Worm (Caenorhabditis elegans): ENCODE results near the gene dsh-2.

Gene dsh-2

DNA sequence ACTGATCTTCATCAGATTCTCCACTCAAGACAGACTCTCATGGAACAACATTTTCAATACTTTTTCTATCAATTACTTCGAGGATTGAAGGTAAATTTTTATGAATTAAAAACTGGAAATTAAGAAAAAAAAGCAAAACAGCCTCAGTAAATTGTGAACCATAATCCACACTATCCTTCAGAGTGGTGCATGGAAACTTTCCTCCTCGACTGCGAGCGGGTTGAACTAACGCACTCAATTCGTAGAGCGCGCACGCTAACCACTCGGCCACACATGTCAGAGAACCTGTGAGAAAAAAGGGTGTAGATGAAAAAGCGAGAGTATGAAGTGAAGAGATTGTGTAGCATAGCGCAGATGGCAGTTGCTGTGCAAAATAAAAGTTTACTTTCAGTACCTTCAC, 24.0 kb upstream of the dsh-2 start (continued):
- TF ChIP-seq B0261.1 (tag; optimal IDR thresholded peaks at IDR 0.05) (peak; percentile 97), die-1 (tag; optimal IDR thresholded peaks at IDR 0.05) (peak; percentile 95), repo-1 (tag; optimal IDR thresholded peaks at IDR 0.05) (peak; percentile 79), lin-35 (GFP tag; optimal IDR thresholded peaks at IDR 0.05) (no peak), rpc-1 (optimal IDR thresholded peaks at IDR 0.05) (peak; percentile 99), rpc-1 (tag; optimal IDR thresholded peaks at IDR 0.05) (peak; percentile 100), snpc-3.4 (tag; optimal IDR thresholded peaks at IDR 0.05) (peak; percentile 90), ceh-27 (GFP tag; optimal IDR thresholded peaks at IDR 0.05) (peak; percentile 91), D2030.7 (GFP tag; IDR thresholded peaks at IDR 0.05) (peak; percentile 80), F49E8.2 (tag; optimal IDR thresholded peaks at IDR 0.05; ENCODE audit: insufficient read depth) (peak; percentile 64), dox-1 (GFP tag; IDR thresholded peaks at IDR 0.05) (peak; percentile 90; the same call in 1 of the 2 replicates), snpc-1.1 (tag; optimal IDR thresholded peaks at IDR 0.05; ENCODE audit: insufficient read depth) (peak; percentile 70), sptf-2 (GFP tag; optimal IDR thresholded peaks at IDR 0.05) (peak; percentile 75), ZK185.1 (tag; optimal IDR thresholded peaks at IDR 0.05; ENCODE audit: poor library complexity, severe bottlenecking) (peak; percentile 94), lsl-1 (GFP tag; optimal IDR thresholded peaks at IDR 0.05) (peak; percentile 57), T26A5.8 (tag; optimal IDR thresholded peaks at IDR 0.05) (peak; percentile 71), ztf-3 (GFP tag; optimal IDR thresholded peaks at IDR 0.05) (no peak), atf-7 (tag; optimal IDR thresholded peaks at IDR 0.05) (peak; percentile 63), sdz-38 (tag; optimal IDR thresholded peaks at IDR 0.05) (no peak), madf-6 (GFP tag; IDR thresholded peaks at IDR 0.05) (peak; percentile 75), cebp-1 (GFP tag; IDR thresholded peaks at IDR 0.05) (no peak), cebp-1 (tag; optimal IDR thresholded peaks at IDR 0.05) (no peak), let-526 (GFP tag; IDR thresholded peaks at IDR 0.05) (peak; percentile 70), F57A8.1 (GFP tag; optimal IDR thresholded peaks at IDR 0.05) (peak; percentile 73), ztf-26 (tag; optimal IDR thresholded peaks at IDR 0.05) (peak; percentile 86), lin-26 (GFP tag; IDR thresholded peaks at IDR 0.05) (peak; percentile 96), nhr-90 (tag; optimal IDR thresholded peaks at IDR 0.05) (peak; percentile 97), hlh-12 (tag; optimal IDR thresholded peaks at IDR 0.05) (peak; percentile 78), attf-6 (GFP tag; IDR thresholded peaks at IDR 0.05) (peak; percentile 71), let-607 (tag; optimal IDR thresholded peaks at IDR 0.05) (peak; percentile 34 to 68), madf-3 (GFP tag; IDR thresholded peaks at IDR 0.05) (peak; percentile 81; the same call in 1 of the 2 replicates), F57C9.4 (tag; optimal IDR thresholded peaks at IDR 0.05) (peak; percentile 82), ceh-79 (tag; optimal IDR thresholded peaks at IDR 0.05) (peak; percentile 70), tbx-9 (tag; optimal IDR thresholded peaks at IDR 0.05; ENCODE audit: borderline replicate concordance) (peak; percentile 79), Y67H2A.10 (GFP tag; conservative IDR thresholded peaks at IDR 0.05) (0 out of 2 replicates have a peak, but pooled peaks have one; percentile 8), snpc-4 (GFP tag; optimal IDR thresholded peaks at IDR 0.05) (peak; percentile 80), snpc-4 (tag; optimal IDR thresholded peaks at IDR 0.05) (peak; percentile 26 to 87 (median 74)), ekl-4 (GFP tag; IDR thresholded peaks at IDR 0.05) (peak; percentile 89), ztf-22 (GFP tag; optimal IDR thresholded peaks at IDR 0.05) (no peak), xnd-1 (tag; optimal IDR thresholded peaks at IDR 0.05) (peak; percentile 13), madf-8 (GFP tag; conservative IDR thresholded peaks at IDR 0.05) (peak; percentile 24; the same call in 1 of the 2 replicates), lsy-27 (tag; optimal IDR thresholded peaks at IDR 0.05; ENCODE audit: borderline replicate concordance, insufficient read depth) (peak; percentile 60), snpc-1.3 (tag; optimal IDR thresholded peaks at IDR 0.05; ENCODE audit: insufficient read depth) (peak; percentile 89), Y95B8A.8 (GFP tag; IDR thresholded peaks at IDR 0.05) (no peak), ama-1 (optimal IDR thresholded peaks at IDR 0.05) (no peak), ama-1 (GFP tag; optimal IDR thresholded peaks at IDR 0.05) (peak; percentile 90 to 94), unc-62 (GFP tag; optimal IDR thresholded peaks at IDR 0.05) (no peak), ztf-28 (GFP tag; IDR thresholded peaks at IDR 0.05) (no peak)
